Worm (Caenorhabditis elegans) whole organism, mixed stage, embryonic: ENCODE measurements around the gene tbx-8.

Experiments used
- M03D4.4 ChIP-seq: sonication (generic microtip); optimal IDR thresholded peaks from 2 replicates; lab custom pipeline; 2017; ENCODE audit warnings: mild to moderate bottlenecking, missing genetic modification characterization, missing compliant biosample characterization
- bed-3 ChIP-seq: fragments of 200-800 bp; sonication (Bioruptor generic); optimal IDR thresholded peaks from 3 replicates; lab custom pipeline; 2018; ENCODE audit warnings: mild to moderate bottlenecking, missing genetic modification characterization, moderate library complexity, missing compliant biosample characterization
- ceh-39 ChIP-seq: fragments of 150-350 bp; optimal IDR thresholded peaks from 2 replicates; lab custom pipeline; 2014; ENCODE audit warnings: missing biosample characterization, missing genetic modification characterization
- ceh-43 ChIP-seq: fragments of 200-800 bp; sonication (Bioruptor generic); optimal IDR thresholded peaks from 2 replicates; lab custom pipeline; 2018; ENCODE audit warnings: mild to moderate bottlenecking, missing genetic modification characterization, moderate library complexity, missing compliant biosample characterization
- ceh-83 ChIP-seq: fragments of 200-800 bp; sonication (Bioruptor generic); optimal IDR thresholded peaks from 2 replicates; lab custom pipeline; 2018; ENCODE audit warnings: mild to moderate bottlenecking, missing genetic modification characterization, missing compliant biosample characterization
- ces-1 ChIP-seq: fragments of 150-350 bp; optimal IDR thresholded peaks from 2 replicates; lab custom pipeline; 2014; ENCODE audit warnings: missing biosample characterization, missing genetic modification reagents, missing genetic modification characterization
- cnd-1 ChIP-seq: fragments of 200-800 bp; sonication (Bioruptor generic); optimal IDR thresholded peaks from 2 replicates; lab custom pipeline; 2018; ENCODE audit warnings: mild to moderate bottlenecking, missing genetic modification characterization, missing compliant biosample characterization
- drap-1 ChIP-seq: fragments of 200-800 bp; sonication (Bioruptor generic); optimal IDR thresholded peaks from 3 replicates; lab custom pipeline; 2018; ENCODE audit warnings: mild to moderate bottlenecking, missing genetic modification characterization, missing compliant biosample characterization
- elt-1 ChIP-seq: sonication (generic microtip); optimal IDR thresholded peaks from 2 replicates; lab custom pipeline; 2017; ENCODE audit warnings: missing genetic modification characterization, mild to moderate bottlenecking, missing compliant biosample characterization, antibody characterized with exemption, moderate library complexity, borderline replicate concordance; ENCODE audit not compliant: insufficient read depth
- elt-3 ChIP-seq: fragments of 150-350 bp; optimal IDR thresholded peaks from 2 replicates; lab custom pipeline; 2014; ENCODE audit warnings: missing biosample characterization, missing genetic modification characterization
- flh-1 ChIP-seq: fragments of 200-800 bp; sonication (Bioruptor generic); optimal IDR thresholded peaks from 2 replicates; lab custom pipeline; 2018; ENCODE audit warnings: mild to moderate bottlenecking, missing genetic modification characterization, moderate library complexity, missing compliant biosample characterization
- ham-2 ChIP-seq: fragments of 200-800 bp; sonication (Bioruptor generic); optimal IDR thresholded peaks from 2 replicates; lab custom pipeline; 2018; ENCODE audit warnings: mild to moderate bottlenecking, missing genetic modification characterization, missing compliant biosample characterization
- hlh-1 ChIP-seq: fragments of 150-350 bp; optimal IDR thresholded peaks from 2 replicates; lab custom pipeline; 2014; ENCODE audit warnings: missing biosample characterization, missing genetic modification reagents, missing genetic modification characterization
- lin-13 ChIP-seq: fragments of 150-350 bp; optimal IDR thresholded peaks from 2 replicates; lab custom pipeline; 2014; ENCODE audit warnings: missing biosample characterization, missing genetic modification characterization
- lin-32 ChIP-seq: fragments of 200-800 bp; sonication (Bioruptor generic); optimal IDR thresholded peaks from 2 replicates; lab custom pipeline; 2018; ENCODE audit warnings: mild to moderate bottlenecking, missing genetic modification characterization, missing compliant biosample characterization
- lsy-2 ChIP-seq: fragments of 150-350 bp; optimal IDR thresholded peaks from 2 replicates; lab custom pipeline; 2014; ENCODE audit warnings: missing biosample characterization, missing genetic modification characterization
- mab-5 ChIP-seq: fragments of 150-350 bp; optimal IDR thresholded peaks from 2 replicates; lab custom pipeline; 2014; ENCODE audit warnings: missing biosample characterization, missing genetic modification characterization
- mep-1 ChIP-seq: fragments of 150-350 bp; optimal IDR thresholded peaks from 2 replicates; lab custom pipeline; 2017; ENCODE audit warnings: missing biosample characterization, missing genetic modification reagents, missing genetic modification characterization, inconsistent platforms
- mls-2 ChIP-seq: sonication (generic microtip); optimal IDR thresholded peaks from 2 replicates; lab custom pipeline; 2016; ENCODE audit warnings: mild to moderate bottlenecking, missing genetic modification characterization, moderate library complexity, missing compliant biosample characterization
- nhr-12 ChIP-seq: fragments of 150-350 bp; optimal IDR thresholded peaks from 2 replicates; lab custom pipeline; 2014; ENCODE audit warnings: missing biosample characterization, missing genetic modification characterization
- nhr-2 ChIP-seq: fragments of 150-350 bp; optimal IDR thresholded peaks from 2 replicates; lab custom pipeline; 2014; ENCODE audit warnings: missing biosample characterization, missing genetic modification characterization
- nhr-237 ChIP-seq: fragments of 150-350 bp; optimal IDR thresholded peaks from 2 replicates; lab custom pipeline; 2014; ENCODE audit warnings: missing biosample characterization, missing genetic modification characterization
- nhr-76 ChIP-seq: sonication (generic microtip); optimal IDR thresholded peaks from 2 replicates; lab custom pipeline; 2017; ENCODE audit warnings: missing biosample characterization, missing genetic modification characterization
- sem-2 ChIP-seq: fragments of 200-800 bp; sonication (Bioruptor generic); optimal IDR thresholded peaks from 2 replicates; lab custom pipeline; 2018; ENCODE audit warnings: mild to moderate bottlenecking, missing genetic modification characterization, missing compliant biosample characterization
- snpc-4 ChIP-seq: fragments of 150-350 bp; optimal IDR thresholded peaks from 2 replicates; lab custom pipeline; 2014; ENCODE audit warnings: missing biosample characterization, missing genetic modification characterization
- tbx-8 ChIP-seq: fragments of 200-800 bp; sonication (Bioruptor generic); optimal IDR thresholded peaks from 2 replicates; lab custom pipeline; 2018; ENCODE audit warnings: mild to moderate bottlenecking, missing genetic modification characterization, moderate library complexity, missing compliant biosample characterization
- unc-120 ChIP-seq: sonication (generic microtip); optimal IDR thresholded peaks from 2 replicates; lab custom pipeline; 2017; ENCODE audit warnings: missing genetic modification characterization, missing compliant biosample characterization; ENCODE audit not compliant: poor library complexity, severe bottlenecking
- unc-39 ChIP-seq: fragments of 150-350 bp; optimal IDR thresholded peaks from 2 replicates; lab custom pipeline; 2014; ENCODE audit warnings: missing biosample characterization, missing genetic modification characterization
- unc-62 ChIP-seq: fragments of 150-350 bp; optimal IDR thresholded peaks from 2 replicates; lab custom pipeline; 2014; ENCODE audit warnings: missing biosample characterization, missing genetic modification reagents, missing genetic modification characterization
- zip-8 ChIP-seq: fragments of 150-350 bp; optimal IDR thresholded peaks from 2 replicates; lab custom pipeline; 2014; ENCODE audit warnings: missing biosample characterization, missing genetic modification characterization
- ztf-11 ChIP-seq: fragments of 150-350 bp; optimal IDR thresholded peaks from 2 replicates; lab custom pipeline; 2014; ENCODE audit warnings: missing biosample characterization, missing genetic modification characterization

tbx-8 gene

ce11 chrIII:10379632-10380031 lies 32.5 kb downstream of the tbx-8 start:
- TF ChIP-seq zip-8 (tag; lab: Kevin White, UChicago) (no peak), M03D4.4 (tag; lab: Kevin White, UChicago) (no peak), drap-1 (GFP tag; lab: Kevin White, UChicago) (no peak), lin-13 (tag; lab: Kevin White, UChicago) (no peak), lin-32 (GFP tag; lab: Kevin White, UChicago) (no peak), unc-39 (tag; lab: Kevin White, UChicago) (no peak), mls-2 (tag; lab: Kevin White, UChicago) (no peak)
- TF ChIP-seq, all 35 proteins: peak for 0

DNA sequence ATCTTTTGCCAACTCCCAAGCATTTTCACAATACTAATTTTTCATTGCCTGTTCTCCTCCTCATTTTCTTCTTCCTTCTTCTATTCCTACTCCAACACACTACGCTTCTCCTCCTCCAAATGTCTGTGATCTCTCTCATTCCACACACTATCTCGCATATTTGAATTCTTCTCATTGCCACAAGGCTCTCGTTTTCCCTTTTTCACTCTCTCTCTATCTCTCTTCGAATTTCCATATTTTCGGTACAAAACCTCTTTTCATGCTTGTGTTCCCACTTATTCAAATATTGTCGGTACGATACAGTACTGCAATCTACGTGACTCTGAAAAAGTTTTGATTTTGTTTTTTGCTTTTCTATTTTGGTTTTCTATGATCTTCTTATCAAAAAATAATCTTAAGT lies 33.5 kb downstream of the tbx-8 start:
- TF ChIP-seq cnd-1 (tag; lab: Kevin White, UChicago) (no peak), lin-13 (tag; lab: Kevin White, UChicago) (no peak), elt-3 (tag; lab: Kevin White, UChicago) (no peak), ceh-39 (tag; lab: Kevin White, UChicago) (no peak), zip-8 (tag; lab: Kevin White, UChicago) (no peak), M03D4.4 (tag; lab: Kevin White, UChicago) (no peak), ceh-83 (GFP tag; lab: Kevin White, UChicago) (no peak), bed-3 (GFP tag; lab: Kevin White, UChicago) (no peak), elt-1 (tag; lab: Kevin White, UChicago) (no peak), unc-120 (peak; percentile 8), snpc-4 (no peak), ces-1 (peak; percentile 57), nhr-237 (tag; lab: Kevin White, UChicago) (peak; percentile 0), drap-1 (GFP tag; lab: Kevin White, UChicago) (no peak), unc-62 (no peak), mab-5 (tag; lab: Kevin White, UChicago) (no peak)

ce11 chrIII:10381473-10381872 lies 34.3 kb downstream of the tbx-8 start, which contains the start of gene C38H2.2:
C38H2.2 (plus strand) TSS chrIII:10381773.
- no peak for TF ChIP-seq ceh-39 (tag; lab: Kevin White, UChicago)
- TF ChIP-seq elt-3 (tag; lab: Kevin White, UChicago): no peak
- TF ChIP-seq flh-1 (GFP tag; lab: Kevin White, UChicago): no peak
- no peak for TF ChIP-seq hlh-1 (tag; lab: Kevin White, UChicago)
- no peak for TF ChIP-seq ceh-83 (GFP tag; lab: Kevin White, UChicago)
- TF ChIP-seq lsy-2 (tag; lab: Kevin White, UChicago): no peak
- TF ChIP-seq elt-1 (tag; lab: Kevin White, UChicago): no peak
- TF ChIP-seq mep-1: no peak
- TF ChIP-seq nhr-2 (tag; lab: Kevin White, UChicago): no peak
- no peak for TF ChIP-seq ceh-43 (GFP tag; lab: Kevin White, UChicago)
- no peak for TF ChIP-seq zip-8 (tag; lab: Kevin White, UChicago)

DNA sequence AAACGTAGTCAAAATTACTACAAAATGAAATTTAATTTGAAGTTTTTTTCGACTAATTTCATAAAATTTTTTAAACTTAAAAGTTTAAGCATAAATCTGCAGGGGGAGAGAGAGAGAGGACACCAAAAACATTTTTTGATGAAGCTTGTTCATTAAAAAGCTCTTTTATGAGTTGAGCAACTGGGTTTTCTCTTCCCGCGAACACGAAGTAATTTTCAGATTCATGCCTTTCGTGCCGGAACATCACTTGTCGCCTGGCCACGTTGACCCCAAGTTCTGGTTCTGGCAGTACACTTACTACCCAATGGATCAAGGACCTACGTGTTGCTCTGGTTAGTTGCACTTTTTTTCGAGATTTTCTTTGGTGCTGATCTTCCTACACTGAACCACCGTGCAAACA lies 36.7 kb downstream of the tbx-8 start:
- TF ChIP-seq sem-2: no peak
- TF ChIP-seq ceh-39 (tag; lab: Kevin White, UChicago): no peak
- TF ChIP-seq lsy-2 (tag; lab: Kevin White, UChicago): no peak
- TF ChIP-seq nhr-76: no peak
- TF ChIP-seq zip-8 (tag; lab: Kevin White, UChicago): no peak
- TF ChIP-seq ceh-43 (GFP tag; lab: Kevin White, UChicago): no peak
- no peak for TF ChIP-seq ham-2 (GFP tag; lab: Kevin White, UChicago)
- no peak for TF ChIP-seq tbx-8
- TF ChIP-seq mep-1: no peak
- no peak for TF ChIP-seq mab-5 (tag; lab: Kevin White, UChicago)
- TF ChIP-seq nhr-2 (tag; lab: Kevin White, UChicago): no peak
- TF ChIP-seq lin-32 (GFP tag; lab: Kevin White, UChicago): no peak
- no peak for TF ChIP-seq elt-1 (tag; lab: Kevin White, UChicago)
- TF ChIP-seq cnd-1 (tag; lab: Kevin White, UChicago): no peak
- no peak for TF ChIP-seq nhr-12 (tag; lab: Kevin White, UChicago)
- no peak for TF ChIP-seq hlh-1 (tag; lab: Kevin White, UChicago)

ce11 chrIII:10386476-10386875 lies 39.3 kb downstream of the tbx-8 start, which contains the start of gene C38H2.3:
C38H2.3 (minus strand) TSS chrIII:10386576.
- TF ChIP-seq elt-3 (tag; lab: Kevin White, UChicago) (no peak), elt-1 (tag; lab: Kevin White, UChicago) (no peak), ham-2 (GFP tag; lab: Kevin White, UChicago) (no peak), bed-3 (GFP tag; lab: Kevin White, UChicago) (no peak), drap-1 (GFP tag; lab: Kevin White, UChicago) (no peak), unc-62 (no peak), snpc-4 (no peak), zip-8 (tag; lab: Kevin White, UChicago) (no peak), flh-1 (GFP tag; lab: Kevin White, UChicago) (no peak), M03D4.4 (tag; lab: Kevin White, UChicago) (no peak), lin-32 (GFP tag; lab: Kevin White, UChicago) (no peak), mab-5 (tag; lab: Kevin White, UChicago) (no peak), nhr-12 (tag; lab: Kevin White, UChicago) (no peak), tbx-8 (no peak), ztf-11 (tag; lab: Kevin White, UChicago) (no peak)
